Fruit fly (Drosophila melanogaster): ENCODE measurements around the gene CG3609.
A peak's percentile ranks its signal among the peaks of the same experiment; 100 is the strongest.

The CG3609 gene

DNA sequence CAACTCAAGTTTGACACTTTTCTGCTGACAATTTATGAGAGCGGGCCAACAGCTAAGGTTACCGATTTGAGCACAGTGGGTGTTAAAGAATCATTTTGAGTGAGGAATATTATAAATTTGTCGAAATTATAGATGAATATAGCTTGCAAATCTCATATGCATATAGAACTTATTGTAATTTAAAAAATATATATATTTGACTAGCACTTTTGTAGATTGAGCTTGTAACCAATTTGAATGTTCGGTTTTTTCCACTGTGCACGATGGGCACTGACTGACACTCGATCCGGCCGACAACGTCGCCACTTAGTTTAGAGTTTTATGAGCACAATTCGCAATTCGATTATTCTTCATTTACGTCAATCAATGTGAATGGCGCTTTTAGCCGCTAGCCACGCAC, 24.0 kb upstream of the CG3609 start (continued):
- TF ChIP-seq HLH3B (GFP tag; IDR thresholded peaks at IDR 0.05) (0 out of 2 replicates have a peak, but pooled peaks have one; percentile 10), row (GFP tag; IDR thresholded peaks at IDR 0.05) (peak; percentile 37; the same call in 1 of the 3 replicates), dysf (GFP tag; IDR thresholded peaks at IDR 0.05) (no peak), vfl (GFP tag; optimal IDR thresholded peaks at IDR 0.05) (no peak), CG17359 (tag; optimal IDR thresholded peaks at IDR 0.05) (peak; percentile 14), Dbx (GFP tag; IDR thresholded peaks at IDR 0.05) (no peak), schlank (tag; optimal IDR thresholded peaks at IDR 0.05) (no peak), vnd (GFP tag; IDR thresholded peaks at IDR 0.05; ENCODE audit: partially characterized antibody) (no peak), stc (GFP tag; IDR thresholded peaks at IDR 0.05) (peak; percentile 35; the same call in 1 of the 2 replicates), CG7839 (tag; optimal IDR thresholded peaks at IDR 0.05) (peak; percentile 12), CG14441 (GFP tag; IDR thresholded peaks at IDR 0.05) (0 out of 2 replicates have a peak, but pooled peaks have one; percentile 10), repo (GFP tag; optimal IDR thresholded peaks at IDR 0.05) (no peak), Nf-YC (tag; optimal IDR thresholded peaks at IDR 0.05) (no peak), wek (GFP tag; optimal IDR thresholded peaks at IDR 0.05) (no peak), pan (optimal IDR thresholded peaks at IDR 0.05) (no peak), pan (GFP tag; optimal IDR thresholded peaks at IDR 0.05 in 1 of 2, IDR thresholded peaks at IDR 0.05 in 1 of 2) (peak in 1 of 2 experiments; percentile 5), CG6689 (GFP tag; IDR thresholded peaks at IDR 0.05) (0 out of 2 replicates have a peak, but pooled peaks have one; percentile 9), nerfin-1 (tag; optimal IDR thresholded peaks at IDR 0.05) (no peak), pnt (GFP tag; optimal IDR thresholded peaks at IDR 0.05) (no peak), CG12219 (GFP tag; optimal IDR thresholded peaks at IDR 0.05) (no peak), sob (GFP tag; IDR thresholded peaks at IDR 0.05) (0 out of 2 replicates have a peak, but pooled peaks have one; percentile 22), ara (GFP tag; IDR thresholded peaks at IDR 0.05) (no peak), PHDP (tag; optimal IDR thresholded peaks at IDR 0.05) (peak; percentile 10), CG10654 (GFP tag; optimal IDR thresholded peaks at IDR 0.05) (no peak), CG11504 (tag; optimal IDR thresholded peaks at IDR 0.05) (peak; percentile 45), Hr39 (optimal IDR thresholded peaks at IDR 0.05) (no peak), CG3995 (GFP tag; optimal IDR thresholded peaks at IDR 0.05) (no peak), CG34422 (GFP tag; IDR thresholded peaks at IDR 0.05) (peak; percentile 42; the same call in 1 of the 3 replicates), sisA (GFP tag; IDR thresholded peaks at IDR 0.05) (no peak), ttk (GFP tag; IDR thresholded peaks at IDR 0.05) (peak; percentile 6; the same call in 1 of the 2 replicates), Vsx1 (GFP tag; optimal IDR thresholded peaks at IDR 0.05) (no peak), disco-r (GFP tag; optimal IDR thresholded peaks at IDR 0.05) (no peak), Rx (GFP tag; IDR thresholded peaks at IDR 0.05) (no peak), CG8290 (GFP tag; optimal IDR thresholded peaks at IDR 0.05) (no peak), CG8290 (tag; optimal IDR thresholded peaks at IDR 0.05) (no peak), CG11695 (GFP tag; IDR thresholded peaks at IDR 0.05) (peak; percentile 21; the same call in 1 of the 3 replicates), CG1792 (GFP tag; optimal IDR thresholded peaks at IDR 0.05) (no peak), CG10267 (tag; optimal IDR thresholded peaks at IDR 0.05) (no peak), Dp (GFP tag; optimal IDR thresholded peaks at IDR 0.05) (no peak), CG8478 (optimal IDR thresholded peaks at IDR 0.05) (no peak), CG9437 (GFP tag; optimal IDR thresholded peaks at IDR 0.05) (no peak), da (GFP tag; optimal IDR thresholded peaks at IDR 0.05) (no peak), CG32532 (GFP tag; IDR thresholded peaks at IDR 0.05) (0 out of 2 replicates have a peak, but pooled peaks have one; percentile 12), sqz (GFP tag; optimal IDR thresholded peaks at IDR 0.05) (no peak), gem (tag; optimal IDR thresholded peaks at IDR 0.05) (peak; percentile 54), Bdp1 (GFP tag; optimal IDR thresholded peaks at IDR 0.05) (no peak), CG10147 (GFP tag; optimal IDR thresholded peaks at IDR 0.05) (no peak), CG8281 (tag; optimal IDR thresholded peaks at IDR 0.05) (no peak), CG4730 (GFP tag; IDR thresholded peaks at IDR 0.05) (no peak), CG9215 (GFP tag; IDR thresholded peaks at IDR 0.05) (no peak), E2f2 (GFP tag; IDR thresholded peaks at IDR 0.05) (peak; percentile 13; the same call in 1 of the 2 replicates), dmrt99B (tag; optimal IDR thresholded peaks at IDR 0.05) (peak; percentile 36)
